Worm (Caenorhabditis elegans): ENCODE measurements around the gene K08F8.7.

ce11 chrII:8745449-8746297, 9.5 kb downstream of the K08F8.7 start:
- no peak for TF ChIP-seq rnt-1 (tag; optimal IDR thresholded peaks at IDR 0.05)
- no peak for TF ChIP-seq zip-5 (tag; optimal IDR thresholded peaks at IDR 0.05)
- TF ChIP-seq Y22D7AL.16 (tag; optimal IDR thresholded peaks at IDR 0.05), result no peak
- TF ChIP-seq C08G9.2 (tag; optimal IDR thresholded peaks at IDR 0.05), result no peak
- no peak for TF ChIP-seq pha-4 (tag; optimal IDR thresholded peaks at IDR 0.05)
- TF ChIP-seq hlh-15 (tag; optimal IDR thresholded peaks at IDR 0.05), result no peak
- no peak for TF ChIP-seq syd-9 (tag; optimal IDR thresholded peaks at IDR 0.05)
- no peak for TF ChIP-seq unc-3 (GFP tag; conservative IDR thresholded peaks at IDR 0.05)
- no peak for TF ChIP-seq unc-3 (tag; optimal IDR thresholded peaks at IDR 0.05)
- TF ChIP-seq ama-1 (optimal IDR thresholded peaks at IDR 0.05), result no peak
- TF ChIP-seq dve-1 (tag; optimal IDR thresholded peaks at IDR 0.05), result no peak
- TF ChIP-seq nfya-1 (tag; optimal IDR thresholded peaks at IDR 0.05), result no peak
- TF ChIP-seq elt-2 (tag; optimal IDR thresholded peaks at IDR 0.05), result no peak

All from whole organism, late embryonic.